Worm (Caenorhabditis elegans): ENCODE results near the gene aqp-3.
A peak's percentile ranks its signal among the peaks of the same experiment; 100 is the strongest.

The aqp-3 gene

ce11 chrIV:10975968-10976367 lies 9.7 kb upstream of the aqp-3 start (continued):
- TF ChIP-seq lin-39 (tag; optimal IDR thresholded peaks at IDR 0.05) (no peak), ceh-82 (tag; optimal IDR thresholded peaks at IDR 0.05) (no peak), dpl-1 (GFP tag; optimal IDR thresholded peaks at IDR 0.05) (no peak), egl-43 (GFP tag; IDR thresholded peaks at IDR 0.05) (no peak), sdz-12 (GFP tag; optimal IDR thresholded peaks at IDR 0.05) (no peak), lin-1 (GFP tag; IDR thresholded peaks at IDR 0.05) (no peak), nhr-111 (GFP tag; optimal IDR thresholded peaks at IDR 0.05) (no peak), nhr-11 (tag; optimal IDR thresholded peaks at IDR 0.05) (no peak), hlh-30 (tag; optimal IDR thresholded peaks at IDR 0.05; ENCODE audit: insufficient read depth) (peak; percentile 77), Y48G9A.11 (GFP tag; IDR thresholded peaks at IDR 0.05) (no peak), nhr-41 (GFP tag; IDR thresholded peaks at IDR 0.05) (0 out of 2 replicates have a peak, but pooled peaks have one; percentile 31), D1046.2 (GFP tag; IDR thresholded peaks at IDR 0.05) (0 out of 2 replicates have a peak, but pooled peaks have one; percentile 33)

ce11 chrIV:10971636-10972199 lies 5.5 kb upstream of the aqp-3 start:
- TF ChIP-seq fkh-10 (GFP tag; optimal IDR thresholded peaks at IDR 0.05) (no peak), ceh-82 (tag; optimal IDR thresholded peaks at IDR 0.05) (no peak), gei-8 (GFP tag; optimal IDR thresholded peaks at IDR 0.05) (no peak), madf-9 (GFP tag; conservative IDR thresholded peaks at IDR 0.05) (no peak), nhr-25 (tag; optimal IDR thresholded peaks at IDR 0.05; ENCODE audit: borderline replicate concordance, insufficient read depth) (peak; percentile 71), dmd-6 (GFP tag; IDR thresholded peaks at IDR 0.05) (0 out of 2 replicates have a peak, but pooled peaks have one; percentile 5), ceh-32 (tag; optimal IDR thresholded peaks at IDR 0.05; ENCODE audit: poor library complexity) (no peak), vab-7 (GFP tag; IDR thresholded peaks at IDR 0.05) (no peak), zfp-3 (GFP tag; conservative IDR thresholded peaks at IDR 0.05) (no peak), lir-3 (tag; optimal IDR thresholded peaks at IDR 0.05) (no peak), unc-62 (GFP tag; optimal IDR thresholded peaks at IDR 0.05 in 1 of 2) (peak in 1 of 2 experiments; percentile 95), unc-62 (tag; optimal IDR thresholded peaks at IDR 0.05) (no peak), nhr-76 (tag; optimal IDR thresholded peaks at IDR 0.05) (no peak), nhr-102 (tag; optimal IDR thresholded peaks at IDR 0.05) (no peak), ctbp-1 (GFP tag; IDR thresholded peaks at IDR 0.05) (no peak), mxl-2 (GFP tag; conservative IDR thresholded peaks at IDR 0.05) (no peak), cey-2 (tag; optimal IDR thresholded peaks at IDR 0.05; ENCODE audit: borderline replicate concordance, insufficient read depth) (no peak), lin-38 (GFP tag; IDR thresholded peaks at IDR 0.05) (no peak), snpc-4 (tag; optimal IDR thresholded peaks at IDR 0.05) (no peak), Y105C5A.15 (GFP tag; IDR thresholded peaks at IDR 0.05) (no peak), nhr-77 (tag; optimal IDR thresholded peaks at IDR 0.05) (no peak), mxl-3 (GFP tag; optimal IDR thresholded peaks at IDR 0.05) (peak; percentile 28), nhr-6 (tag; optimal IDR thresholded peaks at IDR 0.05) (no peak), hmg-1.1 (GFP tag; IDR thresholded peaks at IDR 0.05) (no peak), hlh-11 (tag; optimal IDR thresholded peaks at IDR 0.05) (peak; percentile 17), hlh-30 (tag; optimal IDR thresholded peaks at IDR 0.05; ENCODE audit: insufficient read depth) (peak; percentile 26), nhr-41 (GFP tag; IDR thresholded peaks at IDR 0.05) (no peak), nhr-28 (tag; optimal IDR thresholded peaks at IDR 0.05) (peak; percentile 65), pha-4 (GFP tag; IDR thresholded peaks at IDR 0.05) (no peak), pha-4 (tag; optimal IDR thresholded peaks at IDR 0.05) (no peak), dve-1 (tag; optimal IDR thresholded peaks at IDR 0.05; ENCODE audit: insufficient read depth) (peak; percentile 23), madf-5 (GFP tag; IDR thresholded peaks at IDR 0.05) (no peak), egl-27 (tag; optimal IDR thresholded peaks at IDR 0.05) (no peak), lin-15B (tag; optimal IDR thresholded peaks at IDR 0.05) (no peak), spr-1 (tag; optimal IDR thresholded peaks at IDR 0.05) (no peak), hif-1 (tag; optimal IDR thresholded peaks at IDR 0.05) (no peak), duxl-1 (tag; optimal IDR thresholded peaks at IDR 0.05; ENCODE audit: poor library complexity) (no peak), D1046.2 (GFP tag; IDR thresholded peaks at IDR 0.05) (no peak), daf-19 (GFP tag; conservative IDR thresholded peaks at IDR 0.05) (no peak), F49E8.2 (tag; optimal IDR thresholded peaks at IDR 0.05; ENCODE audit: borderline replicate concordance) (no peak), egl-43 (GFP tag; IDR thresholded peaks at IDR 0.05) (no peak)

Measured in whole organism, L4 larva.